Fruit fly (Drosophila melanogaster) whole organism, embryonic: ENCODE results near the gene CG43093.
A peak's percentile ranks its signal among the peaks of the same experiment; 100 is the strongest.

Source experiments
- Atf6 ChIP-seq: fragments of 200-800 bp; sonication (Bioruptor generic); IDR thresholded peaks from 2 replicates; pipeline ENCODE4 v1.3.6; 2022; ENCODE audit warnings: missing biosample characterization, missing genetic modification characterization
- B-H1 ChIP-seq: fragments of 200-800 bp; sonication (Bioruptor generic); IDR thresholded peaks from 3 replicates; pipeline ENCODE4 v1.3.6; 2022; ENCODE audit warnings: missing biosample characterization, missing genetic modification characterization
- BtbVII ChIP-seq: fragments of 200-800 bp; sonication (Bioruptor generic); optimal IDR thresholded peaks from 3 replicates; lab custom pipeline; 2017; ENCODE audit warnings: missing biosample characterization, mild to moderate bottlenecking, missing genetic modification characterization
- CG10462 ChIP-seq: fragments of 200-800 bp; sonication (Bioruptor generic); optimal IDR thresholded peaks from 2 replicates; lab custom pipeline; 2016; ENCODE audit warnings: missing biosample characterization, missing genetic modification characterization
- CG11723 ChIP-seq: fragments of 200-800 bp; sonication (Bioruptor generic); optimal IDR thresholded peaks from 2 replicates; lab custom pipeline; 2017; ENCODE audit warnings: missing biosample characterization, mild to moderate bottlenecking, missing genetic modification characterization
- CG12071 ChIP-seq: fragments of 200-800 bp; sonication (Bioruptor generic); optimal IDR thresholded peaks from 3 replicates; lab custom pipeline; 2018; ENCODE audit warnings: missing biosample characterization, mild to moderate bottlenecking, missing genetic modification characterization
- CG12219 ChIP-seq: fragments of 200-800 bp; sonication (Bioruptor generic); optimal IDR thresholded peaks from 3 replicates; lab custom pipeline; 2018; ENCODE audit warnings: missing biosample characterization, mild to moderate bottlenecking, missing genetic modification characterization
- CG1233 ChIP-seq: fragments of 200-800 bp; sonication (Bioruptor generic); optimal IDR thresholded peaks from 4 replicates; lab custom pipeline; 2018; ENCODE audit warnings: missing biosample characterization, mild to moderate bottlenecking, missing genetic modification characterization
- CG13424 ChIP-seq: fragments of 200-800 bp; sonication (Bioruptor generic); optimal IDR thresholded peaks from 2 replicates; lab custom pipeline; 2019; ENCODE audit warnings: missing biosample characterization, mild to moderate bottlenecking, missing genetic modification characterization, moderate library complexity
- CG14014 ChIP-seq: fragments of 200-800 bp; sonication (Bioruptor generic); IDR thresholded peaks from 2 replicates; pipeline ENCODE4 v1.3.6; 2022; ENCODE audit warnings: missing biosample characterization, missing genetic modification characterization
- CG15601 ChIP-seq: fragments of 200-800 bp; sonication (Bioruptor generic); optimal IDR thresholded peaks from 3 replicates; lab custom pipeline; 2019; ENCODE audit warnings: missing biosample characterization, mild to moderate bottlenecking, missing genetic modification characterization, moderate library complexity
- CG17186 ChIP-seq: fragments of 200-800 bp; sonication (Bioruptor generic); optimal IDR thresholded peaks from 3 replicates; lab custom pipeline; 2017; ENCODE audit warnings: missing biosample characterization, missing genetic modification reagents, missing genetic modification characterization
- CG17385 ChIP-seq: fragments of 200-800 bp; sonication (Bioruptor generic); optimal IDR thresholded peaks from 3 replicates; lab custom pipeline; 2018; ENCODE audit warnings: missing biosample characterization, mild to moderate bottlenecking, missing genetic modification characterization
- CG17568 ChIP-seq: fragments of 200-800 bp; sonication (Bioruptor generic); optimal IDR thresholded peaks from 2 replicates; lab custom pipeline; 2018; ENCODE audit warnings: missing biosample characterization, mild to moderate bottlenecking, missing genetic modification characterization, moderate library complexity
- CG17612 ChIP-seq: fragments of 200-800 bp; sonication (Bioruptor generic); IDR thresholded peaks from 2 replicates; pipeline ENCODE4 v1.3.6; 2022; ENCODE audit warnings: missing biosample characterization, missing genetic modification characterization
- CG18011 ChIP-seq: fragments of 200-800 bp; sonication (Bioruptor generic); optimal IDR thresholded peaks from 2 replicates; lab custom pipeline; 2017; ENCODE audit warnings: missing biosample characterization, missing genetic modification characterization, mild to moderate bottlenecking, moderate library complexity, missing genotype
- CG2199 ChIP-seq: fragments of 200-800 bp; sonication (Bioruptor generic); IDR thresholded peaks from 3 replicates; pipeline ENCODE4 v1.3.6; 2022; ENCODE audit warnings: missing biosample characterization, missing genetic modification characterization
- CG33213 ChIP-seq: fragments of 200-800 bp; sonication (Bioruptor generic); optimal IDR thresholded peaks from 3 replicates; lab custom pipeline; 2016; ENCODE audit warnings: missing biosample characterization, missing genetic modification characterization
- CG5953 ChIP-seq: fragments of 200-800 bp; sonication (Bioruptor generic); IDR thresholded peaks from 2 replicates; pipeline ENCODE4 v1.3.6; 2022; ENCODE audit warnings: missing biosample characterization, missing genetic modification characterization
- CG6689 ChIP-seq: fragments of 200-800 bp; sonication (Bioruptor generic); IDR thresholded peaks from 2 replicates; pipeline ENCODE4 v1.3.6; 2022; ENCODE audit warnings: missing biosample characterization, missing genetic modification characterization
- CG7372 ChIP-seq: fragments of 200-800 bp; sonication (Bioruptor generic); IDR thresholded peaks from 2 replicates; pipeline ENCODE4 v1.3.6; 2022; ENCODE audit warnings: missing biosample characterization, missing genetic modification characterization
- CG7786 ChIP-seq: fragments of 200-800 bp; sonication (Bioruptor generic); optimal IDR thresholded peaks from 2 replicates; lab custom pipeline; 2016; ENCODE audit warnings: missing biosample characterization, missing genetic modification characterization
- CG8765 ChIP-seq: fragments of 200-800 bp; sonication (Bioruptor generic); IDR thresholded peaks from 2 replicates; pipeline ENCODE4 v1.3.6; 2022; ENCODE audit warnings: missing biosample characterization, missing genetic modification characterization
- Dbx ChIP-seq: fragments of 200-800 bp; sonication (Bioruptor generic); IDR thresholded peaks from 3 replicates; pipeline ENCODE4 v1.3.6; 2022; ENCODE audit warnings: missing biosample characterization, missing genetic modification characterization
- Dip3 ChIP-seq: fragments of 200-800 bp; sonication (Bioruptor generic); optimal IDR thresholded peaks from 3 replicates; lab custom pipeline; 2016; ENCODE audit warnings: missing biosample characterization, missing genetic modification characterization
- Doc2 ChIP-seq: fragments of 200-800 bp; sonication (Bioruptor generic); IDR thresholded peaks from 2 replicates; pipeline ENCODE4 v1.3.6; 2022; ENCODE audit warnings: missing biosample characterization, missing genetic modification characterization
- Dref ChIP-seq: fragments of 200-800 bp; sonication (Bioruptor generic); IDR thresholded peaks from 2 replicates; pipeline ENCODE4 v1.3.6; 2022; ENCODE audit warnings: missing biosample characterization, missing genetic modification characterization
- Eip74EF ChIP-seq, 2 experiments: fragments of 200-800 bp in 1 of 2; fragments of >200 bp in 1 of 2; sonication (Bioruptor generic) in 1 of 2; optimal IDR thresholded peaks; 2 replicates each; lab custom pipeline; 2017 to 2019; ENCODE audit warnings: missing biosample characterization in 2 of 2, missing genetic modification characterization in 2 of 2, mild to moderate bottlenecking in 1 of 2, moderate library complexity in 1 of 2
- Fer3 ChIP-seq: fragments of 200-800 bp; sonication (Bioruptor generic); optimal IDR thresholded peaks from 2 replicates; lab custom pipeline; 2018; ENCODE audit warnings: missing biosample characterization, mild to moderate bottlenecking, missing genetic modification characterization, moderate library complexity
- GATAe ChIP-seq: fragments of 200-800 bp; sonication (Bioruptor generic); conservative IDR thresholded peaks from 2 replicates; pipeline ENCODE4 v1.3.6; 2022; ENCODE audit warnings: missing biosample characterization, missing genetic modification characterization
- Hmx ChIP-seq: fragments of 200-800 bp; sonication (Bioruptor generic); optimal IDR thresholded peaks from 2 replicates; lab custom pipeline; 2016; ENCODE audit warnings: missing biosample characterization, missing genetic modification characterization
- Hr51 ChIP-seq, 2 experiments: fragments of 200-800 bp; sonication (Bioruptor generic); optimal IDR thresholded peaks; 2 replicates in 1 of 2; 3 replicates in 1 of 2; lab custom pipeline; 2016 to 2018; ENCODE audit warnings: missing biosample characterization in 2 of 2, missing genetic modification characterization in 2 of 2, mild to moderate bottlenecking in 1 of 2, moderate library complexity in 1 of 2
- Hr78 ChIP-seq, 2 experiments: fragments of 200-800 bp in 1 of 2; fragments of >200 bp in 1 of 2; sonication (Bioruptor generic) in 1 of 2; optimal IDR thresholded peaks; 2 replicates each; lab custom pipeline; 2017 to 2019; ENCODE audit warnings: missing biosample characterization in 2 of 2, missing genetic modification characterization in 2 of 2, mild to moderate bottlenecking in 1 of 2, moderate library complexity in 1 of 2
- Optix ChIP-seq: fragments of 200-800 bp; sonication (Bioruptor generic); IDR thresholded peaks from 3 replicates; pipeline ENCODE4 v1.3.6; 2022; ENCODE audit warnings: missing biosample characterization, missing genetic modification characterization
- cg ChIP-seq: fragments of 200-800 bp; sonication (Bioruptor generic); optimal IDR thresholded peaks from 3 replicates; lab custom pipeline; 2019; ENCODE audit warnings: missing biosample characterization, mild to moderate bottlenecking, missing genetic modification characterization, moderate library complexity
- crol ChIP-seq: fragments of 200-800 bp; sonication (Bioruptor generic); IDR thresholded peaks from 2 replicates; pipeline ENCODE4 v1.3.6; 2022; ENCODE audit warnings: missing biosample characterization, missing genetic modification characterization
- eyg ChIP-seq: fragments of 200-800 bp; sonication (Bioruptor generic); optimal IDR thresholded peaks from 3 replicates; lab custom pipeline; 2016; ENCODE audit warnings: missing biosample characterization, missing genetic modification characterization
- gfzf ChIP-seq: fragments of 200-800 bp; sonication (Bioruptor generic); optimal IDR thresholded peaks from 2 replicates; lab custom pipeline; 2016; ENCODE audit warnings: missing biosample characterization, mild to moderate bottlenecking, missing genetic modification characterization, moderate library complexity
- gro ChIP-seq: fragments of 200-800 bp; sonication (Bioruptor generic); optimal IDR thresholded peaks from 2 replicates; lab custom pipeline; 2016; ENCODE audit warnings: missing biosample characterization, missing genetic modification characterization
- hkb ChIP-seq, 2 experiments: fragments of 200-800 bp in 1 of 2; fragments of >200 bp in 1 of 2; sonication (Bioruptor generic) in 1 of 2; IDR thresholded peaks in 1 of 2; optimal IDR thresholded peaks in 1 of 2; 2 replicates each; pipeline versions ENCODE4 v1.3.6 to Lab custom; 2017 to 2022; ENCODE audit warnings: missing biosample characterization in 1 of 2, missing genetic modification characterization in 1 of 2
- oc ChIP-seq: fragments of 200-800 bp; sonication (Bioruptor generic); optimal IDR thresholded peaks from 2 replicates; lab custom pipeline; 2018; ENCODE audit warnings: missing biosample characterization, mild to moderate bottlenecking, missing genetic modification characterization, moderate library complexity
- pan ChIP-seq, 4 experiments: fragments of >200 bp in 3 of 4; fragments of 200-800 bp in 1 of 4; sonication (Bioruptor generic) in 1 of 4; optimal IDR thresholded peaks in 3 of 4; IDR thresholded peaks in 1 of 4; 2 replicates each; pipeline versions ENCODE4 v1.3.6 to Lab custom; 2017 to 2022; ENCODE audit warnings: missing biosample characterization in 2 of 4, missing genetic modification characterization in 2 of 4, mixed read lengths in 1 of 4
- peb ChIP-seq: fragments of 200-800 bp; sonication (Bioruptor generic); IDR thresholded peaks from 2 replicates; pipeline ENCODE4 v1.3.6; 2022; ENCODE audit warnings: missing biosample characterization, missing genetic modification characterization
- pum ChIP-seq: fragments of 200-800 bp; sonication (Bioruptor generic); optimal IDR thresholded peaks from 2 replicates; lab custom pipeline; 2016; ENCODE audit warnings: missing biosample characterization, missing genetic modification characterization
- run ChIP-seq: fragments of 200-800 bp; sonication (Bioruptor generic); optimal IDR thresholded peaks from 3 replicates; lab custom pipeline; 2018; ENCODE audit warnings: missing biosample characterization, mild to moderate bottlenecking, missing genetic modification characterization
- zen ChIP-seq: fragments of 200-800 bp; sonication (Bioruptor generic); optimal IDR thresholded peaks from 3 replicates; lab custom pipeline; 2018; ENCODE audit warnings: missing biosample characterization, mild to moderate bottlenecking, missing genetic modification characterization, moderate library complexity
- zfh2 ChIP-seq: fragments of 200-800 bp; sonication (Bioruptor generic); optimal IDR thresholded peaks from 2 replicates; lab custom pipeline; 2016; ENCODE audit warnings: missing biosample characterization, missing genetic modification characterization

CG43093 gene

dm6 chr3R:22724149-22724973 is 45.7 kb downstream of the CG43093 start, which contains the start of gene Irp-1A (continued):
- TF ChIP-seq CG12071 (GFP tag; lab: Kevin White, UChicago) = no peak
- TF ChIP-seq CG17612 (GFP tag; lab: Robert Waterston, UW) = 0 out of 2 replicates have a peak, but pooled peaks have one; percentile 22
- peak; percentile 67 for TF ChIP-seq run
- peak in 1 of 2 experiments; percentile 23 for TF ChIP-seq Hr78 (GFP tag; optimal IDR thresholded peaks at IDR 0.05; lab: Kevin White, UChicago)
- TF ChIP-seq oc = peak; percentile 78
- peak; percentile 76; the same call in 2 of the 3 replicates for TF ChIP-seq Dbx
- no peak for TF ChIP-seq Doc2
- peak; percentile 58 for TF ChIP-seq gro (GFP tag; lab: Kevin White, UChicago)
- TF ChIP-seq CG11723 = no peak
- peak; percentile 43; the same call in 1 of the 3 replicates for TF ChIP-seq B-H1 (GFP tag; lab: Robert Waterston, UW)
- peak in 1 of 2 experiments; percentile 73 for TF ChIP-seq Eip74EF (GFP tag; optimal IDR thresholded peaks at IDR 0.05; lab: Kevin White, UChicago)
- no peak for TF ChIP-seq CG8765
- TF ChIP-seq CG33213 (GFP tag; lab: Kevin White, UChicago) = peak; percentile 13
- TF ChIP-seq Optix (GFP tag; lab: Robert Waterston, UW) = no peak
- no peak for TF ChIP-seq CG17568 (GFP tag; lab: Kevin White, UChicago)
- TF ChIP-seq gfzf = peak; percentile 16
- TF ChIP-seq Atf6 (GFP tag; lab: Robert Waterston, UW) = peak; percentile 83
- peak; percentile 16 for TF ChIP-seq CG18011 (GFP tag; lab: Kevin White, UChicago)
- TF ChIP-seq CG6689 (GFP tag; lab: Robert Waterston, UW) = peak; percentile 77
- peak; percentile 17 for TF ChIP-seq CG7786 (GFP tag; lab: Kevin White, UChicago)
- peak; percentile 35; the same call in 1 of the 2 replicates for TF ChIP-seq GATAe (GFP tag; lab: Robert Waterston, UW)
- TF ChIP-seq CG7372 (GFP tag; lab: Robert Waterston, UW) = peak; percentile 57; the same call in 1 of the 2 replicates
- no peak for TF ChIP-seq cg (GFP tag; lab: Kevin White, UChicago)
- no peak for TF ChIP-seq pan (optimal IDR thresholded peaks at IDR 0.05; lab: Kevin White, UChicago)
- TF ChIP-seq pan (GFP tag; optimal IDR thresholded peaks at IDR 0.05 in 1 of 2, IDR thresholded peaks at IDR 0.05 in 1 of 2) = peak in 1 of 2 experiments; percentile 84
- TF ChIP-seq Dref (GFP tag; lab: Robert Waterston, UW) = peak; percentile 81
- no peak for TF ChIP-seq CG5953 (GFP tag; lab: Robert Waterston, UW)
- no peak for TF ChIP-seq CG17186 (GFP tag; lab: Kevin White, UChicago)
- no peak for TF ChIP-seq CG2199 (GFP tag; lab: Robert Waterston, UW)
- TF ChIP-seq CG1233 (GFP tag; lab: Kevin White, UChicago) = peak; percentile 41
- TF ChIP-seq pum (GFP tag; lab: Kevin White, UChicago) = peak; percentile 7
- no peak for TF ChIP-seq Dip3 (GFP tag; lab: Kevin White, UChicago)
- TF ChIP-seq hkb (optimal IDR thresholded peaks at IDR 0.05; lab: Kevin White, UChicago) = no peak
- TF ChIP-seq hkb (GFP tag; IDR thresholded peaks at IDR 0.05; lab: Robert Waterston, UW) = peak; percentile 77
- TF ChIP-seq CG10462 (GFP tag; lab: Kevin White, UChicago) = peak; percentile 31
- TF ChIP-seq zen = peak; percentile 57
- TF ChIP-seq CG15601 = peak; percentile 70
- TF ChIP-seq CG14014 (GFP tag; lab: Robert Waterston, UW) = peak; percentile 81
- TF ChIP-seq crol (GFP tag; lab: Robert Waterston, UW) = no peak
- peak; percentile 81 for TF ChIP-seq CG13424 (tag; lab: Kevin White, UChicago)
- TF ChIP-seq eyg (GFP tag; lab: Kevin White, UChicago) = no peak
- peak; percentile 32; the same call in 1 of the 2 replicates for TF ChIP-seq peb (GFP tag; lab: Robert Waterston, UW)
- peak; percentile 79 for TF ChIP-seq Fer3 (tag; lab: Kevin White, UChicago)
- peak; percentile 30 for TF ChIP-seq BtbVII (GFP tag; lab: Kevin White, UChicago)
- peak; percentile 73 for TF ChIP-seq CG17385 (GFP tag; lab: Kevin White, UChicago)
- peak; percentile 14 for TF ChIP-seq zfh2 (GFP tag; lab: Kevin White, UChicago)
- peak; percentile 28 to 87 for TF ChIP-seq Hr51 (GFP tag; optimal IDR thresholded peaks at IDR 0.05; lab: Kevin White, UChicago)
- TF ChIP-seq Hmx = peak; percentile 7
- peak; percentile 45 for TF ChIP-seq CG12219 (GFP tag; lab: Kevin White, UChicago)
